Worm (Caenorhabditis elegans) whole organism, mixed stage, embryonic: ENCODE results near the gene daf-12.

Source experiments
- M03D4.4 ChIP-seq: sonication (generic microtip); optimal IDR thresholded peaks from 2 replicates; lab custom pipeline; 2017; ENCODE audit warnings: mild to moderate bottlenecking, missing genetic modification characterization, missing compliant biosample characterization
- bed-3 ChIP-seq: fragments of 200-800 bp; sonication (Bioruptor generic); optimal IDR thresholded peaks from 3 replicates; lab custom pipeline; 2018; ENCODE audit warnings: mild to moderate bottlenecking, missing genetic modification characterization, moderate library complexity, missing compliant biosample characterization
- blmp-1 ChIP-seq: fragments of 150-350 bp; optimal IDR thresholded peaks from 2 replicates; lab custom pipeline; 2014; ENCODE audit warnings: missing biosample characterization, missing genetic modification characterization
- ceh-39 ChIP-seq: fragments of 150-350 bp; optimal IDR thresholded peaks from 2 replicates; lab custom pipeline; 2014; ENCODE audit warnings: missing biosample characterization, missing genetic modification characterization
- ceh-43 ChIP-seq: fragments of 200-800 bp; sonication (Bioruptor generic); optimal IDR thresholded peaks from 2 replicates; lab custom pipeline; 2018; ENCODE audit warnings: mild to moderate bottlenecking, missing genetic modification characterization, moderate library complexity, missing compliant biosample characterization
- ceh-83 ChIP-seq: fragments of 200-800 bp; sonication (Bioruptor generic); optimal IDR thresholded peaks from 2 replicates; lab custom pipeline; 2018; ENCODE audit warnings: mild to moderate bottlenecking, missing genetic modification characterization, missing compliant biosample characterization
- ces-1 ChIP-seq: fragments of 150-350 bp; optimal IDR thresholded peaks from 2 replicates; lab custom pipeline; 2014; ENCODE audit warnings: missing biosample characterization, missing genetic modification reagents, missing genetic modification characterization
- cnd-1 ChIP-seq: fragments of 200-800 bp; sonication (Bioruptor generic); optimal IDR thresholded peaks from 2 replicates; lab custom pipeline; 2018; ENCODE audit warnings: mild to moderate bottlenecking, missing genetic modification characterization, missing compliant biosample characterization
- elt-1 ChIP-seq: sonication (generic microtip); optimal IDR thresholded peaks from 2 replicates; lab custom pipeline; 2017; ENCODE audit warnings: missing genetic modification characterization, mild to moderate bottlenecking, missing compliant biosample characterization, antibody characterized with exemption, moderate library complexity, borderline replicate concordance; ENCODE audit not compliant: insufficient read depth
- elt-3 ChIP-seq: fragments of 150-350 bp; optimal IDR thresholded peaks from 2 replicates; lab custom pipeline; 2014; ENCODE audit warnings: missing biosample characterization, missing genetic modification characterization
- ham-2 ChIP-seq: fragments of 200-800 bp; sonication (Bioruptor generic); optimal IDR thresholded peaks from 2 replicates; lab custom pipeline; 2018; ENCODE audit warnings: mild to moderate bottlenecking, missing genetic modification characterization, missing compliant biosample characterization
- hlh-1 ChIP-seq: fragments of 150-350 bp; optimal IDR thresholded peaks from 2 replicates; lab custom pipeline; 2014; ENCODE audit warnings: missing biosample characterization, missing genetic modification reagents, missing genetic modification characterization
- lin-13 ChIP-seq: fragments of 150-350 bp; optimal IDR thresholded peaks from 2 replicates; lab custom pipeline; 2014; ENCODE audit warnings: missing biosample characterization, missing genetic modification characterization
- lin-32 ChIP-seq: fragments of 200-800 bp; sonication (Bioruptor generic); optimal IDR thresholded peaks from 2 replicates; lab custom pipeline; 2018; ENCODE audit warnings: mild to moderate bottlenecking, missing genetic modification characterization, missing compliant biosample characterization
- mab-5 ChIP-seq: fragments of 150-350 bp; optimal IDR thresholded peaks from 2 replicates; lab custom pipeline; 2014; ENCODE audit warnings: missing biosample characterization, missing genetic modification characterization
- mep-1 ChIP-seq: fragments of 150-350 bp; optimal IDR thresholded peaks from 2 replicates; lab custom pipeline; 2017; ENCODE audit warnings: missing biosample characterization, missing genetic modification reagents, missing genetic modification characterization, inconsistent platforms
- mls-2 ChIP-seq: sonication (generic microtip); optimal IDR thresholded peaks from 2 replicates; lab custom pipeline; 2016; ENCODE audit warnings: mild to moderate bottlenecking, missing genetic modification characterization, moderate library complexity, missing compliant biosample characterization
- nhr-12 ChIP-seq: fragments of 150-350 bp; optimal IDR thresholded peaks from 2 replicates; lab custom pipeline; 2014; ENCODE audit warnings: missing biosample characterization, missing genetic modification characterization
- nhr-2 ChIP-seq: fragments of 150-350 bp; optimal IDR thresholded peaks from 2 replicates; lab custom pipeline; 2014; ENCODE audit warnings: missing biosample characterization, missing genetic modification characterization
- nhr-237 ChIP-seq: fragments of 150-350 bp; optimal IDR thresholded peaks from 2 replicates; lab custom pipeline; 2014; ENCODE audit warnings: missing biosample characterization, missing genetic modification characterization
- nhr-28 ChIP-seq: fragments of 150-350 bp; optimal IDR thresholded peaks from 2 replicates; lab custom pipeline; 2014; ENCODE audit warnings: missing biosample characterization, missing genetic modification characterization
- nhr-76 ChIP-seq: sonication (generic microtip); optimal IDR thresholded peaks from 2 replicates; lab custom pipeline; 2017; ENCODE audit warnings: missing biosample characterization, missing genetic modification characterization
- pha-4 ChIP-seq: fragments of 150-350 bp; optimal IDR thresholded peaks from 2 replicates; lab custom pipeline; 2018; ENCODE audit warnings: missing biosample characterization, missing genetic modification reagents, missing genetic modification characterization
- sem-2 ChIP-seq: fragments of 200-800 bp; sonication (Bioruptor generic); optimal IDR thresholded peaks from 2 replicates; lab custom pipeline; 2018; ENCODE audit warnings: mild to moderate bottlenecking, missing genetic modification characterization, missing compliant biosample characterization
- snpc-4 ChIP-seq: fragments of 150-350 bp; optimal IDR thresholded peaks from 2 replicates; lab custom pipeline; 2014; ENCODE audit warnings: missing biosample characterization, missing genetic modification characterization
- sptf-1 ChIP-seq: sonication (generic microtip); optimal IDR thresholded peaks from 2 replicates; lab custom pipeline; 2017; ENCODE audit warnings: mild to moderate bottlenecking, missing genetic modification characterization, moderate library complexity, missing compliant biosample characterization
- tbx-8 ChIP-seq: fragments of 200-800 bp; sonication (Bioruptor generic); optimal IDR thresholded peaks from 2 replicates; lab custom pipeline; 2018; ENCODE audit warnings: mild to moderate bottlenecking, missing genetic modification characterization, moderate library complexity, missing compliant biosample characterization
- unc-120 ChIP-seq: sonication (generic microtip); optimal IDR thresholded peaks from 2 replicates; lab custom pipeline; 2017; ENCODE audit warnings: missing genetic modification characterization, missing compliant biosample characterization; ENCODE audit not compliant: poor library complexity, severe bottlenecking
- unc-39 ChIP-seq: fragments of 150-350 bp; optimal IDR thresholded peaks from 2 replicates; lab custom pipeline; 2014; ENCODE audit warnings: missing biosample characterization, missing genetic modification characterization
- unc-62 ChIP-seq: fragments of 150-350 bp; optimal IDR thresholded peaks from 2 replicates; lab custom pipeline; 2014; ENCODE audit warnings: missing biosample characterization, missing genetic modification reagents, missing genetic modification characterization
- zip-8 ChIP-seq: fragments of 150-350 bp; optimal IDR thresholded peaks from 2 replicates; lab custom pipeline; 2014; ENCODE audit warnings: missing biosample characterization, missing genetic modification characterization
- ztf-11 ChIP-seq: fragments of 150-350 bp; optimal IDR thresholded peaks from 2 replicates; lab custom pipeline; 2014; ENCODE audit warnings: missing biosample characterization, missing genetic modification characterization

Gene daf-12

DNA sequence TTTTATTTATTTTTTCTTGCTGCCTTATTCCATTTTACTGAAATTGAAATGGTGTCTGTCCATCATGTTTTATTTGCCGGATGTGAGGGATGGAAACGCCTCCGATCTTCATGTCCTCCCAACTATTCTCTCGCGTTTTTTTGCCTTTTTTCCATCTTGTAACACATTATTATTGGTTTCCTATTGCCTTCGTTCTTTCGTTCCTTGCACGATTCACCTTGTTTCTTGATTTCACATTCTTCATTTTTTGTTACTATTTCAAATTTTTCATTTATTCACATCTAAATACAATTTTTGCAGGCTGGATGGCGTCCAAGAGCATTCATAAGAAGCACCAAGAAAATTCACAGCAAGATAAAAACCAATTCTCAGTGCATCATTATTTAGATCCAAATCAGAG, 55.9 kb downstream of the daf-12 start, which contains the start of gene yap-1:
yap-1 (plus strand) TSS at position 301 of the 400 bp plus-strand sequence.
- TF ChIP-seq sptf-1 (tag; lab: Kevin White, UChicago) (no peak), elt-1 (no peak), blmp-1 (tag; lab: Kevin White, UChicago) (no peak), lin-32 (no peak), nhr-76 (tag; lab: Kevin White, UChicago) (no peak), unc-39 (tag; lab: Kevin White, UChicago) (no peak), sem-2 (GFP tag; lab: Kevin White, UChicago) (no peak), ces-1 (no peak), ztf-11 (tag; lab: Kevin White, UChicago) (no peak), pha-4 (no peak), unc-62 (no peak), mls-2 (no peak), mab-5 (tag; lab: Kevin White, UChicago) (no peak), nhr-28 (tag; lab: Kevin White, UChicago) (no peak)

- TF ChIP-seq cnd-1 (tag; lab: Kevin White, UChicago) (no peak), zip-8 (tag; lab: Kevin White, UChicago) (peak; percentile 86)
These were observed 56.3 kb downstream of the daf-12 start for ce11 chrX:10692057-10692456.

DNA sequence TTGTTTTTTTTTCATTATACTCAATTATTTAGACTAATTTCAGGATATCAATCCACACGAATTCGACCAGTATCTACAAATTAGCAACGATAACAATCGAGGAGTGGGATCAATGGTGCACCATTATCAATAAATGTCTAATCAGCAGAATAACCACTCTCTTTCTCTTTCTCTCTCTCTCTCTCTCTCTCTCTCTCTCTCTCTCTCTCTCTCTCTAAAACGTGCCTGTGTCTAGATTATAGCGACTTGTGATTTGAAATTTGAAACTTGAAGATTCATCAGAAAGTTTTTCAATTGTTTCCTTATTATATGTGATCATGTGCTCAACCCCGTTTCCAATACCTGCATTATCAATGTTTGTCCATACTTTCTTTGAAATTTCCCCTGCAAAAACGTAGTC, 58.5 kb downstream of the daf-12 start:
- TF ChIP-seq unc-120 (tag; lab: Kevin White, UChicago) (no peak), M03D4.4 (tag; lab: Kevin White, UChicago) (no peak), hlh-1 (tag; lab: Kevin White, UChicago) (no peak), nhr-12 (tag; lab: Kevin White, UChicago) (no peak), nhr-2 (tag; lab: Kevin White, UChicago) (no peak), zip-8 (tag; lab: Kevin White, UChicago) (no peak), nhr-237 (tag; lab: Kevin White, UChicago) (no peak), lin-13 (tag; lab: Kevin White, UChicago) (no peak), elt-1 (no peak), ceh-39 (tag; lab: Kevin White, UChicago) (no peak), mls-2 (no peak)

DNA sequence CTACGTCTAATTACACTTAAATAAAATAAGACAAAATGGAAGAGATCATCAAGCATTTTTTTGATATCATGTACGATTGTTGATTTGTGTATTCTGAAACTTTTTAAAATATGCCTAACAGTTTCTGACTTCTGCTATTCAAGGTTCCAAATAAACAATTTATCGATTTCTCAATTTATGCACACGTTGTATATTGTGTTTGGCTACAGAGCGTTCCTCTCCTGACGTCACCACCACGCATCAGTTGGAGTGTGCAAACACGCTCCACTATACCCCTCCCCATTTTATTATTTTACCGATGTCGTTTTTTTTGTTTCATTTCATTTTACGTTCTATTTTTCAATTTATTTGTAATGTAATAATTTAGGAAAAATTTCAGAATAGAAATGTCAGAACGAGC, 59.2 kb downstream of the daf-12 start, which contains the start of gene plpp-1.3:
plpp-1.3 (plus strand) TSS at position 380 of the 400 bp plus-strand sequence.
- TF ChIP-seq snpc-4 (tag; lab: Kevin White, UChicago) (no peak), mep-1 (tag; lab: Kevin White, UChicago) (peak; percentile 48), lin-13 (tag; lab: Kevin White, UChicago) (no peak), elt-3 (tag; lab: Kevin White, UChicago) (no peak), ceh-43 (GFP tag; lab: Kevin White, UChicago) (no peak), nhr-76 (tag; lab: Kevin White, UChicago) (no peak), elt-1 (no peak), unc-39 (tag; lab: Kevin White, UChicago) (no peak), sptf-1 (tag; lab: Kevin White, UChicago) (no peak), ham-2 (no peak), hlh-1 (tag; lab: Kevin White, UChicago) (no peak), ceh-39 (tag; lab: Kevin White, UChicago) (peak; percentile 17)

DNA sequence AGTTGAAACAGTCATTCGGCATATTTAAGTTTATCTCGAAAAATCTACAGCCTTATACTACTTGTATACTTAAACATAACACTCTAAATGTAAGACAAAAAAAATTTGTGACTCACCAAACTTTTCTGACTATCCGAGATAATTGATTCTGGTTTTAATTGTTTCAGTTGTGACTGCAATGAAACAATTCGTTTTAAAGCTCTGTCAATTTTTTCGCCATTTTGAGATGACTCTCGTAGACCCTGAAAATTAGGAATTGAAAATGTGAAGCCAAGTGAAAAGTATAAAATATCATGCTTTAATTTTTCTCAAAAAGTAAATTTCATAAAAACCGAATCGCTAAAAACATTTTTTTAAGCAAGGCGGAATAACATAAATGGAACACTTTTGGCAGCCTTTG, 68.6 kb downstream of the daf-12 start:
- TF ChIP-seq bed-3 (GFP tag; lab: Kevin White, UChicago), result no peak
- no peak for TF ChIP-seq pha-4
- no peak for TF ChIP-seq sem-2 (GFP tag; lab: Kevin White, UChicago)
- no peak for TF ChIP-seq hlh-1 (tag; lab: Kevin White, UChicago)
- TF ChIP-seq blmp-1 (tag; lab: Kevin White, UChicago), result no peak
- no peak for TF ChIP-seq ceh-39 (tag; lab: Kevin White, UChicago)
- no peak for TF ChIP-seq lin-32
- TF ChIP-seq nhr-2 (tag; lab: Kevin White, UChicago), result no peak
- no peak for TF ChIP-seq zip-8 (tag; lab: Kevin White, UChicago)
- TF ChIP-seq ztf-11 (tag; lab: Kevin White, UChicago), result no peak
- TF ChIP-seq lin-13 (tag; lab: Kevin White, UChicago), result no peak
- no peak for TF ChIP-seq ham-2
- TF ChIP-seq unc-39 (tag; lab: Kevin White, UChicago), result no peak
- TF ChIP-seq nhr-76 (tag; lab: Kevin White, UChicago), result no peak
- no peak for TF ChIP-seq nhr-12 (tag; lab: Kevin White, UChicago)
- TF ChIP-seq mep-1 (tag; lab: Kevin White, UChicago), result no peak
- no peak for TF ChIP-seq ceh-83 (GFP tag; lab: Kevin White, UChicago)
- no peak for TF ChIP-seq nhr-237 (tag; lab: Kevin White, UChicago)
- no peak for TF ChIP-seq nhr-28 (tag; lab: Kevin White, UChicago)
- TF ChIP-seq tbx-8 (GFP tag; lab: Kevin White, UChicago), result no peak
- TF ChIP-seq, all 35 proteins: peak for 0
